Worm (Caenorhabditis elegans) whole organism, L3 larva: ENCODE measurements around the gene tag-267.

Experiments used
- R02D3.7 ChIP-seq: fragments of 150-350 bp; optimal IDR thresholded peaks from 2 replicates; lab custom pipeline; 2014; ENCODE audit warnings: missing biosample characterization, missing genetic modification characterization
- ZK546.5 ChIP-seq: sonication (generic microtip); optimal IDR thresholded peaks from 2 replicates; lab custom pipeline; 2017; ENCODE audit warnings: missing biosample characterization, missing genetic modification characterization
- aly-2 ChIP-seq: fragments of 150-350 bp; optimal IDR thresholded peaks from 2 replicates; lab custom pipeline; 2014; ENCODE audit warnings: missing biosample characterization, missing genetic modification characterization
- ceh-28 ChIP-seq: fragments of 150-350 bp; optimal IDR thresholded peaks from 2 replicates; lab custom pipeline; 2014; ENCODE audit warnings: missing biosample characterization, missing genetic modification reagents, missing genetic modification characterization
- ceh-82 ChIP-seq: fragments of 150-350 bp; optimal IDR thresholded peaks from 2 replicates; lab custom pipeline; 2014; ENCODE audit warnings: missing biosample characterization, missing genetic modification characterization
- ceh-9 ChIP-seq: sonication (generic microtip); optimal IDR thresholded peaks from 2 replicates; lab custom pipeline; 2018; ENCODE audit warnings: missing biosample characterization, missing genetic modification characterization
- egl-27 ChIP-seq: sonication (generic microtip); optimal IDR thresholded peaks from 4 replicates; lab custom pipeline; 2017; ENCODE audit warnings: missing biosample characterization, missing genetic modification reagents, missing genetic modification characterization
- egl-5 ChIP-seq: fragments of 150-350 bp; optimal IDR thresholded peaks from 2 replicates; lab custom pipeline; 2017; ENCODE audit warnings: missing biosample characterization, missing genetic modification reagents, missing genetic modification characterization, inconsistent platforms
- elt-1 ChIP-seq: fragments of 150-350 bp; optimal IDR thresholded peaks from 2 replicates; lab custom pipeline; 2014; ENCODE audit warnings: missing biosample characterization, missing genetic modification characterization
- elt-2 ChIP-seq: sonication (generic microtip); optimal IDR thresholded peaks from 2 replicates; lab custom pipeline; 2016; ENCODE audit warnings: missing genetic modification reagents, mild to moderate bottlenecking, missing genetic modification characterization, missing compliant biosample characterization
- elt-3 ChIP-seq, 3 experiments: fragments of 150-350 bp in 1 of 3; sonication (generic microtip) in 2 of 3; optimal IDR thresholded peaks; 2 replicates in 2 of 3; 4 replicates in 1 of 3; lab custom pipeline; 2014 to 2017; ENCODE audit warnings: missing biosample characterization in 3 of 3, missing genetic modification characterization in 3 of 3
- eor-1 ChIP-seq, 2 experiments: fragments of 150-350 bp; optimal IDR thresholded peaks; 2 replicates each; lab custom pipeline; 2014 to 2018; ENCODE audit warnings: missing biosample characterization in 2 of 2, missing genetic modification characterization in 2 of 2
- fkh-10 ChIP-seq: sonication (generic microtip); optimal IDR thresholded peaks from 2 replicates; lab custom pipeline; 2017; ENCODE audit warnings: missing biosample characterization, missing genetic modification reagents, missing genetic modification characterization
- fkh-2 ChIP-seq: fragments of 150-350 bp; optimal IDR thresholded peaks from 2 replicates; lab custom pipeline; 2014; ENCODE audit warnings: missing biosample characterization, missing genetic modification reagents, missing genetic modification characterization
- hmg-11 ChIP-seq: sonication (generic microtip); optimal IDR thresholded peaks from 2 replicates; lab custom pipeline; 2016; ENCODE audit warnings: missing genetic modification characterization, missing compliant biosample characterization
- jun-1 ChIP-seq: fragments of 150-350 bp; optimal IDR thresholded peaks from 2 replicates; lab custom pipeline; 2014; ENCODE audit warnings: missing biosample characterization, missing genetic modification reagents, missing genetic modification characterization
- lin-15B ChIP-seq: fragments of 150-350 bp; optimal IDR thresholded peaks from 2 replicates; lab custom pipeline; 2014; ENCODE audit warnings: missing biosample characterization, missing genetic modification characterization
- lin-39 ChIP-seq: fragments of 150-350 bp; optimal IDR thresholded peaks from 2 replicates; lab custom pipeline; 2018; ENCODE audit warnings: missing biosample characterization, missing genetic modification reagents, missing genetic modification characterization
- mdl-1 ChIP-seq: fragments of 150-350 bp; optimal IDR thresholded peaks from 2 replicates; lab custom pipeline; 2014; ENCODE audit warnings: missing biosample characterization, missing genetic modification characterization
- mml-1 ChIP-seq: fragments of 150-350 bp; sonication (generic microtip); optimal IDR thresholded peaks from 3 replicates; lab custom pipeline; 2014; ENCODE audit warnings: missing biosample characterization, missing genetic modification characterization
- nfya-1 ChIP-seq: sonication (generic microtip); optimal IDR thresholded peaks from 2 replicates; lab custom pipeline; 2017; ENCODE audit warnings: missing genetic modification characterization, mild to moderate bottlenecking, missing compliant biosample characterization, antibody characterized with exemption, moderate library complexity; ENCODE audit not compliant: insufficient read depth
- nhr-12 ChIP-seq: fragments of 150-350 bp; optimal IDR thresholded peaks from 2 replicates; lab custom pipeline; 2014; ENCODE audit warnings: missing biosample characterization, missing genetic modification characterization
- nhr-23 ChIP-seq: fragments of 150-350 bp; optimal IDR thresholded peaks from 2 replicates; lab custom pipeline; 2014; ENCODE audit warnings: missing biosample characterization, missing genetic modification reagents, missing genetic modification characterization
- nhr-25 ChIP-seq: sonication (generic microtip); optimal IDR thresholded peaks from 2 replicates; lab custom pipeline; 2017; ENCODE audit warnings: missing biosample characterization, missing genetic modification characterization
- nhr-28 ChIP-seq: fragments of 150-350 bp; optimal IDR thresholded peaks from 2 replicates; lab custom pipeline; 2014; ENCODE audit warnings: missing biosample characterization, missing genetic modification characterization
- nhr-43 ChIP-seq: sonication (generic microtip); optimal IDR thresholded peaks from 2 replicates; lab custom pipeline; 2016; ENCODE audit warnings: mild to moderate bottlenecking, missing genetic modification characterization, missing compliant biosample characterization; ENCODE audit not compliant: poor library complexity, severe bottlenecking
- nhr-67 ChIP-seq: fragments of 150-350 bp; optimal IDR thresholded peaks from 2 replicates; lab custom pipeline; 2014; ENCODE audit warnings: missing biosample characterization, missing genetic modification characterization
- pha-4 ChIP-seq: fragments of 150-350 bp; optimal IDR thresholded peaks from 2 replicates; lab custom pipeline; 2014; ENCODE audit warnings: missing biosample characterization, missing genetic modification reagents, missing genetic modification characterization
- pqm-1 ChIP-seq: fragments of 150-350 bp; optimal IDR thresholded peaks from 2 replicates; lab custom pipeline; 2017; ENCODE audit warnings: missing biosample characterization, missing genetic modification characterization, inconsistent platforms
- skn-1 ChIP-seq: fragments of 150-350 bp; optimal IDR thresholded peaks from 2 replicates; lab custom pipeline; 2014; ENCODE audit warnings: missing biosample characterization, missing genetic modification characterization
- snpc-4 ChIP-seq: fragments of 150-350 bp; optimal IDR thresholded peaks from 2 replicates; lab custom pipeline; 2014; ENCODE audit warnings: missing biosample characterization, missing genetic modification characterization
- tbx-2 ChIP-seq: sonication (generic microtip); optimal IDR thresholded peaks from 2 replicates; lab custom pipeline; 2016; ENCODE audit warnings: mild to moderate bottlenecking, missing genetic modification characterization, missing compliant biosample characterization
- unc-62 ChIP-seq: fragments of 150-350 bp; sonication (generic microtip); optimal IDR thresholded peaks from 4 replicates; lab custom pipeline; 2014; ENCODE audit warnings: missing biosample characterization, missing genetic modification reagents, missing genetic modification characterization
- zag-1 ChIP-seq: fragments of 150-350 bp; optimal IDR thresholded peaks from 2 replicates; lab custom pipeline; 2014; ENCODE audit warnings: missing biosample characterization, missing genetic modification characterization
- ztf-11 ChIP-seq: fragments of 150-350 bp; optimal IDR thresholded peaks from 2 replicates; lab custom pipeline; 2014; ENCODE audit warnings: missing biosample characterization, missing genetic modification characterization
- ztf-4 ChIP-seq: fragments of 150-350 bp; optimal IDR thresholded peaks from 2 replicates; lab custom pipeline; 2014; ENCODE audit warnings: missing biosample characterization, missing genetic modification characterization

The tag-267 gene

ce11 chrIII:623754-624153, 16.8 kb upstream of the tag-267 start:
- no peak for TF ChIP-seq fkh-10
- peak; percentile 97 for TF ChIP-seq pqm-1 (tag; lab: Kevin White, UChicago)
- TF ChIP-seq skn-1 (tag; lab: Kevin White, UChicago), result peak; percentile 57
- TF ChIP-seq eor-1 (tag; optimal IDR thresholded peaks at IDR 0.05; lab: Kevin White, UChicago), result no peak
- TF ChIP-seq snpc-4 (tag; lab: Kevin White, UChicago), result peak; percentile 91
- TF ChIP-seq egl-5, result peak; percentile 87
- TF ChIP-seq nhr-28, result no peak
- peak; percentile 15 for TF ChIP-seq nhr-43 (tag; lab: Kevin White, UChicago)
- peak; percentile 83 for TF ChIP-seq nhr-23 (tag; lab: Kevin White, UChicago)
- TF ChIP-seq nhr-12 (tag; lab: Kevin White, UChicago), result no peak
- peak; percentile 88 for TF ChIP-seq nhr-25 (tag; lab: Kevin White, UChicago)
- TF ChIP-seq tbx-2, result peak; percentile 39
- TF ChIP-seq elt-1 (tag; lab: Kevin White, UChicago), result peak; percentile 67
- peak; percentile 96 for TF ChIP-seq pha-4 (tag; lab: Kevin White, UChicago)
- TF ChIP-seq ceh-28 (tag; lab: Kevin White, UChicago), result peak; percentile 50
- TF ChIP-seq ztf-11, result no peak
- peak; percentile 39 for TF ChIP-seq egl-27 (tag; lab: Kevin White, UChicago)
- TF ChIP-seq lin-15B (tag; lab: Kevin White, UChicago), result peak; percentile 76
- peak; percentile 36 for TF ChIP-seq zag-1 (tag; lab: Kevin White, UChicago)
- TF ChIP-seq jun-1 (tag; lab: Kevin White, UChicago), result peak; percentile 79
- no peak for TF ChIP-seq aly-2 (tag; lab: Kevin White, UChicago)
- TF ChIP-seq ZK546.5, result no peak
- TF ChIP-seq lin-39 (tag; lab: Kevin White, UChicago), result peak; percentile 91
- peak; percentile 82 for TF ChIP-seq unc-62 (GFP tag; lab: Kevin White, UChicago)
- peak; percentile 80 for TF ChIP-seq mdl-1 (tag; lab: Kevin White, UChicago)
- TF ChIP-seq nfya-1 (tag; lab: Kevin White, UChicago), result peak; percentile 91
- peak; percentile 88 for TF ChIP-seq hmg-11 (tag; lab: Kevin White, UChicago)
- peak; percentile 97 for TF ChIP-seq elt-2
- peak in 1 of 3 experiments; percentile 28 for TF ChIP-seq elt-3 (tag; optimal IDR thresholded peaks at IDR 0.05; lab: Kevin White, UChicago)
- no peak for TF ChIP-seq ceh-9 (tag; lab: Kevin White, UChicago)
- no peak for TF ChIP-seq fkh-2 (tag; lab: Kevin White, UChicago)
- peak; percentile 34 for TF ChIP-seq R02D3.7 (tag; lab: Kevin White, UChicago)
- no peak for TF ChIP-seq nhr-67 (tag; lab: Kevin White, UChicago)

- no peak for TF ChIP-seq egl-5
- TF ChIP-seq ceh-82 (tag; lab: Kevin White, UChicago), result no peak
- TF ChIP-seq hmg-11 (tag; lab: Kevin White, UChicago), result no peak
- no peak for TF ChIP-seq aly-2 (tag; lab: Kevin White, UChicago)
- no peak for TF ChIP-seq elt-1 (tag; lab: Kevin White, UChicago)
- no peak for TF ChIP-seq fkh-10
- TF ChIP-seq jun-1 (tag; lab: Kevin White, UChicago), result no peak
Measured at ce11 chrIII:626091-626490, 14.5 kb upstream of the tag-267 start.

- TF ChIP-seq nhr-12 (tag; lab: Kevin White, UChicago) (no peak), ZK546.5 (no peak), nhr-23 (tag; lab: Kevin White, UChicago) (no peak), egl-5 (no peak), ztf-4 (tag; lab: Kevin White, UChicago) (no peak), jun-1 (tag; lab: Kevin White, UChicago) (no peak), zag-1 (tag; lab: Kevin White, UChicago) (no peak), pha-4 (tag; lab: Kevin White, UChicago) (no peak), elt-1 (tag; lab: Kevin White, UChicago) (no peak), ceh-9 (tag; lab: Kevin White, UChicago) (no peak), elt-2 (no peak), nfya-1 (tag; lab: Kevin White, UChicago) (no peak), mml-1 (no peak)
Measured at ce11 chrIII:627838-628237, 12.8 kb upstream of the tag-267 start, which contains the start of gene T19C3.5. TSS of gene T19C3.5 (minus strand) at chrIII:627938.

ce11 chrIII:631421-631820, 9.2 kb upstream of the tag-267 start, which contains the start of gene T19C3.6:
TSS of gene T19C3.6 (minus strand) at chrIII:631521.
- TF ChIP-seq R02D3.7 (tag; lab: Kevin White, UChicago), result no peak
